Worm (Caenorhabditis elegans) whole organism, L1 larva: ENCODE data around the gene C01G5.25.

Source experiments
- F16B12.6 ChIP-seq: fragments of 150-350 bp; optimal IDR thresholded peaks from 2 replicates; lab custom pipeline; 2014; ENCODE audit warnings: missing biosample characterization, missing genetic modification characterization
- Y116A8C.19 ChIP-seq: sonication (generic microtip); optimal IDR thresholded peaks from 2 replicates; lab custom pipeline; 2016; ENCODE audit warnings: missing compliant biosample characterization, missing genetic modification characterization, borderline replicate concordance
- aly-2 ChIP-seq: fragments of 150-350 bp; optimal IDR thresholded peaks from 2 replicates; lab custom pipeline; 2014; ENCODE audit warnings: missing biosample characterization, missing genetic modification characterization
- ama-1 ChIP-seq: fragments of 150-350 bp; optimal IDR thresholded peaks from 2 replicates; lab custom pipeline; 2014
- ceh-8 ChIP-seq: fragments of 200-800 bp; sonication (Bioruptor generic); optimal IDR thresholded peaks from 2 replicates; lab custom pipeline; 2018; ENCODE audit warnings: mild to moderate bottlenecking, missing genetic modification characterization, moderate library complexity, missing compliant biosample characterization
- ces-1 ChIP-seq: fragments of 150-350 bp; optimal IDR thresholded peaks from 2 replicates; lab custom pipeline; 2014; ENCODE audit warnings: missing biosample characterization, missing genetic modification reagents, missing genetic modification characterization
- dpl-1 ChIP-seq, 3 experiments: fragments of 150-350 bp in 2 of 3; sonication (generic microtip) in 1 of 3; optimal IDR thresholded peaks; 2 replicates each; lab custom pipeline; 2014 to 2017; ENCODE audit warnings: missing biosample characterization in 3 of 3, missing genetic modification characterization in 3 of 3, missing genetic modification reagents in 3 of 3
- dsc-1 ChIP-seq: sonication (generic microtip); optimal IDR thresholded peaks from 2 replicates; lab custom pipeline; 2016; ENCODE audit warnings: mild to moderate bottlenecking, missing genetic modification characterization, missing compliant biosample characterization
- efl-1 ChIP-seq, 4 experiments: fragments of 150-350 bp; optimal IDR thresholded peaks in 3 of 4; peaks in 1 of 4; 1 replicate in 1 of 4; 2 replicates in 3 of 4; lab custom pipeline; 2014; ENCODE audit warnings: missing biosample characterization in 2 of 4, missing genetic modification characterization in 2 of 4, missing genetic modification reagents in 2 of 4
- egl-13 ChIP-seq: sonication (generic microtip); optimal IDR thresholded peaks from 2 replicates; lab custom pipeline; 2016; ENCODE audit warnings: missing genotype, missing genetic modification reagents, missing genetic modification characterization, missing compliant biosample characterization
- elt-2 ChIP-seq: sonication (generic microtip); optimal IDR thresholded peaks from 2 replicates; lab custom pipeline; 2016; ENCODE audit warnings: missing genetic modification characterization, mild to moderate bottlenecking, inconsistent platforms, missing compliant biosample characterization, missing genetic modification reagents
- fkh-10 ChIP-seq: sonication (generic microtip); optimal IDR thresholded peaks from 2 replicates; lab custom pipeline; 2017; ENCODE audit warnings: missing biosample characterization, missing genetic modification reagents, missing genetic modification characterization
- grh-1 ChIP-seq: fragments of 200-800 bp; sonication (Bioruptor generic); IDR thresholded peaks from 2 replicates; pipeline ENCODE4 v1.3.6; 2022; ENCODE audit warnings: missing genetic modification reagents, missing genetic modification characterization, missing compliant biosample characterization
- hlh-17 ChIP-seq: fragments of 200-800 bp; sonication (Bioruptor generic); optimal IDR thresholded peaks from 2 replicates; lab custom pipeline; 2018; ENCODE audit warnings: missing genetic modification characterization, mild to moderate bottlenecking, missing compliant biosample characterization, moderate library complexity, borderline replicate concordance
- jun-1 ChIP-seq: fragments of 150-350 bp; optimal IDR thresholded peaks from 2 replicates; lab custom pipeline; 2014; ENCODE audit warnings: missing biosample characterization, missing genetic modification reagents, missing genetic modification characterization
- lin-35 ChIP-seq, 2 experiments: fragments of 150-350 bp; optimal IDR thresholded peaks; 2 replicates each; lab custom pipeline; 2014; ENCODE audit warnings: missing biosample characterization in 2 of 2, missing genetic modification characterization in 2 of 2, missing genetic modification reagents in 2 of 2
- nhr-11 ChIP-seq: fragments of 150-350 bp; optimal IDR thresholded peaks from 2 replicates; lab custom pipeline; 2014; ENCODE audit warnings: missing biosample characterization, missing genetic modification characterization
- nhr-12 ChIP-seq: sonication (generic microtip); optimal IDR thresholded peaks from 2 replicates; lab custom pipeline; 2017; ENCODE audit warnings: missing biosample characterization, missing genetic modification characterization
- nhr-19 ChIP-seq: fragments of 200-800 bp; sonication (Bioruptor generic); conservative IDR thresholded peaks from 2 replicates; pipeline ENCODE4 v1.3.6; 2022; ENCODE audit warnings: missing genetic modification characterization, missing compliant biosample characterization
- nhr-20 ChIP-seq: sonication (generic microtip); optimal IDR thresholded peaks from 2 replicates; lab custom pipeline; 2016; ENCODE audit warnings: mild to moderate bottlenecking, missing genetic modification characterization, missing compliant biosample characterization
- nhr-47 ChIP-seq: sonication (generic microtip); optimal IDR thresholded peaks from 2 replicates; lab custom pipeline; 2016; ENCODE audit warnings: mild to moderate bottlenecking, missing genetic modification characterization, moderate library complexity, missing compliant biosample characterization
- nhr-76 ChIP-seq: sonication (generic microtip); optimal IDR thresholded peaks from 2 replicates; lab custom pipeline; 2017; ENCODE audit warnings: missing biosample characterization, missing genetic modification characterization
- nhr-77 ChIP-seq: fragments of 150-350 bp; optimal IDR thresholded peaks from 2 replicates; lab custom pipeline; 2014; ENCODE audit warnings: missing biosample characterization, missing genetic modification characterization
- nhr-84 ChIP-seq: sonication (generic microtip); optimal IDR thresholded peaks from 2 replicates; lab custom pipeline; 2017; ENCODE audit warnings: missing biosample characterization, missing genetic modification characterization
- pag-3 ChIP-seq: sonication (generic microtip); optimal IDR thresholded peaks from 2 replicates; lab custom pipeline; 2017; ENCODE audit warnings: missing genetic modification characterization, mild to moderate bottlenecking, missing compliant biosample characterization, antibody characterized with exemption, borderline replicate concordance; ENCODE audit not compliant: insufficient read depth
- pax-3 ChIP-seq: fragments of 200-800 bp; sonication (Bioruptor generic); optimal IDR thresholded peaks from 2 replicates; lab custom pipeline; 2018; ENCODE audit warnings: mild to moderate bottlenecking, missing genetic modification characterization, moderate library complexity, missing compliant biosample characterization
- skn-1 ChIP-seq: fragments of 150-350 bp; optimal IDR thresholded peaks from 2 replicates; lab custom pipeline; 2014; ENCODE audit warnings: missing biosample characterization, missing genetic modification characterization
- snpc-4 ChIP-seq: fragments of 150-350 bp; optimal IDR thresholded peaks from 2 replicates; lab custom pipeline; 2014; ENCODE audit warnings: missing biosample characterization, missing genetic modification characterization
- sup-37 ChIP-seq: fragments of 200-800 bp; sonication (Bioruptor generic); optimal IDR thresholded peaks from 2 replicates; lab custom pipeline; 2018; ENCODE audit warnings: mild to moderate bottlenecking, missing genetic modification characterization, missing compliant biosample characterization
- tbx-2 ChIP-seq: sonication (generic microtip); optimal IDR thresholded peaks from 2 replicates; lab custom pipeline; 2016; ENCODE audit warnings: missing genetic modification characterization, missing compliant biosample characterization
- tlp-1 ChIP-seq: fragments of 150-350 bp; optimal IDR thresholded peaks from 2 replicates; lab custom pipeline; 2014; ENCODE audit warnings: missing biosample characterization, missing genetic modification characterization
- unc-62 ChIP-seq: fragments of 150-350 bp; optimal IDR thresholded peaks from 2 replicates; lab custom pipeline; 2014; ENCODE audit warnings: missing biosample characterization, missing genetic modification reagents, missing genetic modification characterization
- vab-15 ChIP-seq: sonication (generic microtip); optimal IDR thresholded peaks from 2 replicates; lab custom pipeline; 2017; ENCODE audit warnings: missing genotype, mild to moderate bottlenecking, missing genetic modification characterization, missing compliant biosample characterization

Gene C01G5.25

DNA sequence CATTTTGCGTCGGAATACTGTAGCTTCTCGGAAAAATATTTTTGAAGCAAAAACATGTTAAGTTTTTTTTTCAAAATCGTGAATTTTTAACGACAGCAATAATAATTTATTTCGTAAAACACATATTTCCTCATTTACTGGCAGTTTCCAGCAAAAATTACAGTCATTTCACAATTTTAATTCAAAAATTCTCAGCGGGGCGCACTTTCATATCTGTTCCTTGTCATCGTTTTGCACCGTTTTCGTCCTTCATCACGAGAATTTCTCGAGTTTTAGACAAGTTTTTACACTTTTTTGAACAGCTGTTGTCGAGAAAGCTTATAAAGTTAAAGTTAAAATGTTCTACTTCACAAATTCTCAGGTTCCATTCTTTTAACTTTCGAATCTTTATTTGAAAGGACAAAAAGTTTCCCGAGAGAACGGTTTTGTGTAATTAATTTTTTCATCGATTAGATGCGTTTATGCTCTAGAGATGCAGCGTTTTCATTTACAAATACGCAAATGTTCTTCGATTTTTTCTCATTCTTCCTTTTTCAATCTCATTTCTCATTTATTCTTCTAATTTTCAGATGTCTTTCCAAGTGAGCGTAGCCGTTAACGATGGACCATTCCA lies 19.1 kb upstream of the C01G5.25 start, which contains the start of gene ddi-1:
ddi-1 (plus strand) TSS at position 563 of the 613 bp plus-strand sequence.
- TF ChIP-seq nhr-47 (tag; lab: Kevin White, UChicago) (no peak), skn-1 (tag; lab: Kevin White, UChicago) (peak; percentile 82), tbx-2 (tag; lab: Kevin White, UChicago) (no peak), lin-35 (GFP tag; optimal IDR thresholded peaks at IDR 0.05; lab: Kevin White, UChicago) (peak in 1 of 2 experiments; percentile 33), ces-1 (GFP tag; lab: Kevin White, UChicago) (no peak), fkh-10 (GFP tag; lab: Kevin White, UChicago) (no peak), hlh-17 (GFP tag; lab: Kevin White, UChicago) (no peak), nhr-77 (tag; lab: Kevin White, UChicago) (no peak), grh-1 (no peak), nhr-20 (no peak), dpl-1 (GFP tag; optimal IDR thresholded peaks at IDR 0.05; lab: Kevin White, UChicago) (peak in 1 of 3 experiments; percentile 5), snpc-4 (tag; lab: Kevin White, UChicago) (no peak), efl-1 (optimal IDR thresholded peaks at IDR 0.05; lab: Kevin White, UChicago) (no peak), efl-1 (GFP tag; optimal IDR thresholded peaks at IDR 0.05 in 1 of 2; lab: Kevin White, UChicago) (peak in 1 of 2 experiments; percentile 9), dsc-1 (tag; lab: Kevin White, UChicago) (no peak)
- TF ChIP-seq, all 84 proteins: peak for 4

DNA sequence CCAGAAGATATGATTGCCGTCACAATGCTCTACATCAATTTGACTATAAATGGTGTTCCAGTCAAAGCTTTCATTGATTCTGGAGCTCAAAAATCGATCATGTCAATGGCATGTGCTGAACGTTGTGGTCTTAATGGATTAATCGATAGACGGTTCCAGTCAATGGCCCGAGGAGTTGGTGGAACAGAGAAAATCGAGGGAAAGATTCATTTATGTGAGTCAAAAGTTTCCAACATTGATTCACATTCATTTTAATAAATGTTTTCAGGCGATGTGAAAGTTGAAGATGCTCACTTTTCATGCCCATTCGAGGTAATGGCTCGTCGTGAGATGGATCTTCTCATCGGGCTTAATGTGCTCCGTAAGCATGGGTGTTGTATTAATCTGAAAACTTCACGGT lies 17.7 kb upstream of the C01G5.25 start:
- TF ChIP-seq sup-37 (GFP tag; lab: Kevin White, UChicago) (no peak), aly-2 (tag; lab: Kevin White, UChicago) (no peak), Y116A8C.19 (tag; lab: Kevin White, UChicago) (no peak), pax-3 (tag; lab: Kevin White, UChicago) (no peak), tlp-1 (no peak), nhr-84 (tag; lab: Kevin White, UChicago) (no peak), ceh-8 (GFP tag; lab: Kevin White, UChicago) (no peak), egl-13 (tag; lab: Kevin White, UChicago) (no peak), jun-1 (tag; lab: Kevin White, UChicago) (no peak), efl-1 (optimal IDR thresholded peaks at IDR 0.05; lab: Kevin White, UChicago) (no peak), efl-1 (GFP tag; optimal IDR thresholded peaks at IDR 0.05 in 1 of 2; lab: Kevin White, UChicago) (no peak), F16B12.6 (tag; lab: Kevin White, UChicago) (no peak), tbx-2 (tag; lab: Kevin White, UChicago) (no peak), ama-1 (lab: Kevin White, UChicago) (no peak)

DNA sequence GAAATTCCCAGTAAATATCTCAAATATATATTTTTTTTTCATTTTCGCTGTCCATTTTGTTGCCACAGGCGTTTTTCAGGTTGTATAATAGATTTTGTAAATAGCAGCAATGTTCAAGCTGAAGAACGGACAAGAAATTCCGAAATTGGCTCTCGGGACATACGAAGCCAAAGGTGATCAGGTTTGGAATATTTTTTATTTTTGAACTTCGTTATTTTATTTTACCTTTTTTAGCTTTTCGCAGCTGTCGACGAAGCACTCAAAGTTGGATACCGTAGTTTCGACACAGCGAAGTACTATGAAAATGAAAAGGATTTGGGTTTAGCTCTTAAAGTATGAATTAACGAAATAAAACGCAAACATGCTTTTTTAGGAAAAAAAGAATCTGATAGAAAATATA lies 17.0 kb upstream of the C01G5.25 start, which contains the start of gene C01G5.5:
C01G5.5 (plus strand) TSS at position 80 of the 400 bp plus-strand sequence.
- TF ChIP-seq nhr-11 (tag; lab: Kevin White, UChicago) = no peak
- TF ChIP-seq efl-1 (optimal IDR thresholded peaks at IDR 0.05; lab: Kevin White, UChicago) = no peak
- TF ChIP-seq efl-1 (GFP tag; optimal IDR thresholded peaks at IDR 0.05 in 1 of 2; lab: Kevin White, UChicago) = peak in 1 of 2 experiments; percentile 65
- TF ChIP-seq vab-15 = no peak
- TF ChIP-seq ces-1 (GFP tag; lab: Kevin White, UChicago) = no peak
- TF ChIP-seq pag-3 (tag; lab: Kevin White, UChicago) = no peak
- TF ChIP-seq nhr-76 = no peak
- TF ChIP-seq tbx-2 (tag; lab: Kevin White, UChicago) = no peak
- no peak for TF ChIP-seq unc-62 (GFP tag; lab: Kevin White, UChicago)

DNA sequence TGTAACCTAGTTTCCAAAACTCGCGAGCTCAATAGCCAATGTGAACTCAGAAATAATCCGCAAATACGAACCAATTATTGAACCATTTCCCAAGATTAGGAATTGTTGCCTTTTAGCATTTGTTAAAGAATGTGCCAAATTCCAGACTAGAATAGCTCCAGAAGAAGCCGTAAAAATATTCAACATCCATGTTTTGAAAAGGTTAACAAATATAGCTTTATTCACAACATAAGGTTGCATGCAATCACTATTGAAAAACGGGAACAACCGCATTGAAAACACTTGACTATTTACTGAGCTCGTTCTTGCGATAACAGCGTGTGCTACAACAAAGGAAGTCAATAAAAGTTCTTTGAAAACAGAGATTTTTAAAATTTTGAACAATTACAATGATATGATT lies 15.0 kb upstream of the C01G5.25 start:
- TF ChIP-seq dpl-1 (GFP tag; optimal IDR thresholded peaks at IDR 0.05; lab: Kevin White, UChicago) = no peak
- no peak for TF ChIP-seq nhr-20
- no peak for TF ChIP-seq nhr-19 (GFP tag; lab: Robert Waterston, UW)
- TF ChIP-seq nhr-12 (tag; lab: Kevin White, UChicago) = no peak
- no peak for TF ChIP-seq aly-2 (tag; lab: Kevin White, UChicago)
- no peak for TF ChIP-seq nhr-84 (tag; lab: Kevin White, UChicago)
- no peak for TF ChIP-seq elt-2 (tag; lab: Kevin White, UChicago)
- TF ChIP-seq dsc-1 (tag; lab: Kevin White, UChicago) = no peak
